Worm (Caenorhabditis elegans) whole organism, L1 larva: ENCODE measurements around the gene vit-2.

Source experiments
- C16A3.4 ChIP-seq: fragments of 150-350 bp; optimal IDR thresholded peaks from 2 replicates; lab custom pipeline; 2014; ENCODE audit warnings: missing biosample characterization, missing genetic modification characterization
- C34B4.2 ChIP-seq: sonication (generic microtip); optimal IDR thresholded peaks from 2 replicates; lab custom pipeline; 2017; ENCODE audit warnings: mild to moderate bottlenecking, missing genetic modification characterization, missing compliant biosample characterization
- aly-2 ChIP-seq: fragments of 150-350 bp; optimal IDR thresholded peaks from 2 replicates; lab custom pipeline; 2014; ENCODE audit warnings: missing biosample characterization, missing genetic modification characterization
- ama-1 ChIP-seq: fragments of 150-350 bp; optimal IDR thresholded peaks from 2 replicates; lab custom pipeline; 2014
- blmp-1 ChIP-seq: fragments of 150-350 bp; optimal IDR thresholded peaks from 2 replicates; lab custom pipeline; 2014; ENCODE audit warnings: missing biosample characterization, missing genetic modification characterization
- ceh-8 ChIP-seq: fragments of 200-800 bp; sonication (Bioruptor generic); optimal IDR thresholded peaks from 2 replicates; lab custom pipeline; 2018; ENCODE audit warnings: mild to moderate bottlenecking, missing genetic modification characterization, moderate library complexity, missing compliant biosample characterization
- ceh-82 ChIP-seq, 3 experiments: fragments of 150-350 bp in 1 of 3; sonication (generic microtip) in 2 of 3; optimal IDR thresholded peaks; 2 replicates each; lab custom pipeline; 2014 to 2017; ENCODE audit warnings: missing biosample characterization in 3 of 3, missing genetic modification characterization in 3 of 3
- ceh-88 ChIP-seq: fragments of 200-800 bp; sonication (Bioruptor generic); IDR thresholded peaks from 2 replicates; pipeline ENCODE4 v1.3.6; 2022; ENCODE audit warnings: missing genetic modification characterization, missing compliant biosample characterization
- ceh-90 ChIP-seq: sonication (generic microtip); optimal IDR thresholded peaks from 2 replicates; lab custom pipeline; 2016; ENCODE audit warnings: missing genetic modification characterization, missing compliant biosample characterization
- efl-1 ChIP-seq, 4 experiments: fragments of 150-350 bp; optimal IDR thresholded peaks in 3 of 4; peaks in 1 of 4; 1 replicate in 1 of 4; 2 replicates in 3 of 4; lab custom pipeline; 2014; ENCODE audit warnings: missing biosample characterization in 2 of 4, missing genetic modification characterization in 2 of 4, missing genetic modification reagents in 2 of 4
- egl-27 ChIP-seq, 2 experiments: fragments of 150-350 bp in 1 of 2; sonication (generic microtip); optimal IDR thresholded peaks; 3 replicates each; lab custom pipeline; 2017 to 2018; ENCODE audit warnings: missing biosample characterization in 2 of 2, missing genetic modification characterization in 2 of 2, missing genetic modification reagents in 2 of 2
- elt-2 ChIP-seq: sonication (generic microtip); optimal IDR thresholded peaks from 2 replicates; lab custom pipeline; 2016; ENCODE audit warnings: missing genetic modification characterization, mild to moderate bottlenecking, inconsistent platforms, missing compliant biosample characterization, missing genetic modification reagents
- elt-3 ChIP-seq, 6 experiments: fragments of 150-350 bp in 1 of 6; sonication (generic microtip); optimal IDR thresholded peaks; 2 replicates each; lab custom pipeline; 2017 to 2018; ENCODE audit warnings: missing biosample characterization in 6 of 6, missing genetic modification characterization in 6 of 6, inconsistent platforms in 1 of 6
- ets-5 ChIP-seq: fragments of 200-800 bp; sonication (Bioruptor generic); IDR thresholded peaks from 2 replicates; pipeline ENCODE4 v1.3.6; 2022; ENCODE audit warnings: missing genetic modification characterization, missing compliant biosample characterization
- fkh-10 ChIP-seq: sonication (generic microtip); optimal IDR thresholded peaks from 2 replicates; lab custom pipeline; 2017; ENCODE audit warnings: missing biosample characterization, missing genetic modification reagents, missing genetic modification characterization
- fkh-4 ChIP-seq: sonication (generic microtip); optimal IDR thresholded peaks from 2 replicates; lab custom pipeline; 2016; ENCODE audit warnings: missing compliant biosample characterization, missing genetic modification characterization, borderline replicate concordance
- grh-1 ChIP-seq: fragments of 200-800 bp; sonication (Bioruptor generic); IDR thresholded peaks from 2 replicates; pipeline ENCODE4 v1.3.6; 2022; ENCODE audit warnings: missing genetic modification reagents, missing genetic modification characterization, missing compliant biosample characterization
- hlh-17 ChIP-seq: fragments of 200-800 bp; sonication (Bioruptor generic); optimal IDR thresholded peaks from 2 replicates; lab custom pipeline; 2018; ENCODE audit warnings: missing genetic modification characterization, mild to moderate bottlenecking, missing compliant biosample characterization, moderate library complexity, borderline replicate concordance
- hpl-2 ChIP-seq: fragments of 150-350 bp; optimal IDR thresholded peaks from 2 replicates; lab custom pipeline; 2014; ENCODE audit warnings: missing biosample characterization, missing genetic modification reagents, missing genetic modification characterization
- jun-1 ChIP-seq: fragments of 150-350 bp; optimal IDR thresholded peaks from 2 replicates; lab custom pipeline; 2014; ENCODE audit warnings: missing biosample characterization, missing genetic modification reagents, missing genetic modification characterization
- lin-14 ChIP-seq: fragments of 200-800 bp; sonication (Bioruptor generic); optimal IDR thresholded peaks from 2 replicates; lab custom pipeline; 2018; ENCODE audit warnings: mild to moderate bottlenecking, missing genetic modification characterization, moderate library complexity, missing compliant biosample characterization
- lir-3 ChIP-seq: sonication (generic microtip); optimal IDR thresholded peaks from 2 replicates; lab custom pipeline; 2016; ENCODE audit warnings: mild to moderate bottlenecking, missing genetic modification characterization, moderate library complexity, missing compliant biosample characterization; ENCODE audit not compliant: poor library complexity
- mab-9 ChIP-seq: fragments of 200-800 bp; sonication (Bioruptor generic); IDR thresholded peaks from 2 replicates; pipeline ENCODE4 v1.3.6; 2022; ENCODE audit warnings: missing genetic modification reagents, missing genetic modification characterization, missing compliant biosample characterization
- mdl-1 ChIP-seq, 2 experiments: fragments of 150-350 bp; optimal IDR thresholded peaks; 2 replicates each; lab custom pipeline; 2014 to 2017; ENCODE audit warnings: missing biosample characterization in 2 of 2, missing genetic modification characterization in 2 of 2, inconsistent platforms in 1 of 2
- mef-2 ChIP-seq: fragments of 150-350 bp; optimal IDR thresholded peaks from 2 replicates; lab custom pipeline; 2014; ENCODE audit warnings: missing biosample characterization, missing genetic modification characterization
- mep-1 ChIP-seq: fragments of 150-350 bp; optimal IDR thresholded peaks from 2 replicates; lab custom pipeline; 2014; ENCODE audit warnings: missing biosample characterization, missing genetic modification characterization
- nhr-11 ChIP-seq: fragments of 150-350 bp; optimal IDR thresholded peaks from 2 replicates; lab custom pipeline; 2014; ENCODE audit warnings: missing biosample characterization, missing genetic modification characterization
- nhr-12 ChIP-seq: sonication (generic microtip); optimal IDR thresholded peaks from 2 replicates; lab custom pipeline; 2017; ENCODE audit warnings: missing biosample characterization, missing genetic modification characterization
- nhr-19 ChIP-seq: fragments of 200-800 bp; sonication (Bioruptor generic); conservative IDR thresholded peaks from 2 replicates; pipeline ENCODE4 v1.3.6; 2022; ENCODE audit warnings: missing genetic modification characterization, missing compliant biosample characterization
- nhr-20 ChIP-seq: sonication (generic microtip); optimal IDR thresholded peaks from 2 replicates; lab custom pipeline; 2016; ENCODE audit warnings: mild to moderate bottlenecking, missing genetic modification characterization, missing compliant biosample characterization
- nhr-28 ChIP-seq: fragments of 150-350 bp; optimal IDR thresholded peaks from 2 replicates; lab custom pipeline; 2014; ENCODE audit warnings: missing biosample characterization, missing genetic modification characterization
- nhr-47 ChIP-seq: sonication (generic microtip); optimal IDR thresholded peaks from 2 replicates; lab custom pipeline; 2016; ENCODE audit warnings: mild to moderate bottlenecking, missing genetic modification characterization, moderate library complexity, missing compliant biosample characterization
- nhr-71 ChIP-seq: sonication (generic microtip); optimal IDR thresholded peaks from 2 replicates; lab custom pipeline; 2016; ENCODE audit warnings: mild to moderate bottlenecking, missing genetic modification characterization, moderate library complexity, missing compliant biosample characterization
- nhr-76 ChIP-seq: sonication (generic microtip); optimal IDR thresholded peaks from 2 replicates; lab custom pipeline; 2017; ENCODE audit warnings: missing biosample characterization, missing genetic modification characterization
- nhr-85 ChIP-seq: sonication (generic microtip); peaks from one replicate; lab custom pipeline; 2016; ENCODE audit warnings: missing genetic modification characterization, inconsistent platforms, missing compliant biosample characterization
- nhr-90 ChIP-seq: sonication (generic microtip); optimal IDR thresholded peaks from 2 replicates; lab custom pipeline; 2016; ENCODE audit warnings: mild to moderate bottlenecking, missing genetic modification characterization, missing compliant biosample characterization; ENCODE audit not compliant: poor library complexity
- pag-3 ChIP-seq: sonication (generic microtip); optimal IDR thresholded peaks from 2 replicates; lab custom pipeline; 2017; ENCODE audit warnings: missing genetic modification characterization, mild to moderate bottlenecking, missing compliant biosample characterization, antibody characterized with exemption, borderline replicate concordance; ENCODE audit not compliant: insufficient read depth
- rnt-1 ChIP-seq: sonication (generic microtip); optimal IDR thresholded peaks from 2 replicates; lab custom pipeline; 2016; ENCODE audit warnings: mild to moderate bottlenecking, missing genetic modification characterization, moderate library complexity, missing compliant biosample characterization
- skn-1 ChIP-seq: fragments of 150-350 bp; optimal IDR thresholded peaks from 2 replicates; lab custom pipeline; 2014; ENCODE audit warnings: missing biosample characterization, missing genetic modification characterization
- snpc-4 ChIP-seq: fragments of 150-350 bp; optimal IDR thresholded peaks from 2 replicates; lab custom pipeline; 2014; ENCODE audit warnings: missing biosample characterization, missing genetic modification characterization
- snu-23 ChIP-seq: sonication (generic microtip); optimal IDR thresholded peaks from 2 replicates; lab custom pipeline; 2016; ENCODE audit warnings: missing genetic modification characterization, missing compliant biosample characterization
- sox-4 ChIP-seq: sonication (generic microtip); optimal IDR thresholded peaks from 2 replicates; lab custom pipeline; 2016; ENCODE audit warnings: missing genetic modification characterization, missing compliant biosample characterization
- sup-37 ChIP-seq: fragments of 200-800 bp; sonication (Bioruptor generic); optimal IDR thresholded peaks from 2 replicates; lab custom pipeline; 2018; ENCODE audit warnings: mild to moderate bottlenecking, missing genetic modification characterization, missing compliant biosample characterization
- swsn-7 ChIP-seq: sonication (generic microtip); optimal IDR thresholded peaks from 2 replicates; lab custom pipeline; 2016; ENCODE audit warnings: missing genetic modification characterization, missing compliant biosample characterization
- tbx-2 ChIP-seq: sonication (generic microtip); optimal IDR thresholded peaks from 2 replicates; lab custom pipeline; 2016; ENCODE audit warnings: missing genetic modification characterization, missing compliant biosample characterization
- unc-130 ChIP-seq: fragments of 150-350 bp; optimal IDR thresholded peaks from 2 replicates; lab custom pipeline; 2017; ENCODE audit warnings: missing biosample characterization, missing genetic modification characterization, inconsistent platforms
- vab-15 ChIP-seq: sonication (generic microtip); optimal IDR thresholded peaks from 2 replicates; lab custom pipeline; 2017; ENCODE audit warnings: missing genotype, mild to moderate bottlenecking, missing genetic modification characterization, missing compliant biosample characterization

The vit-2 gene

ce11 chrX:5133980-5134379 lies 33.1 kb downstream of the vit-2 start, which contains the start of gene tbc-7:
TSS of gene tbc-7 (plus strand) at chrX:5134280.
- TF ChIP-seq ceh-90 (no peak), elt-2 (tag; lab: Kevin White, UChicago) (no peak), sup-37 (GFP tag; lab: Kevin White, UChicago) (no peak), skn-1 (tag; lab: Kevin White, UChicago) (no peak)

- TF ChIP-seq ets-5 (GFP tag; lab: Robert Waterston, UW) (no peak), ceh-8 (GFP tag; lab: Kevin White, UChicago) (no peak), nhr-47 (no peak), nhr-90 (tag; lab: Kevin White, UChicago) (peak; percentile 9), snu-23 (peak; percentile 50), nhr-20 (tag; lab: Kevin White, UChicago) (peak; percentile 80), C34B4.2 (tag; lab: Kevin White, UChicago) (no peak), mdl-1 (tag; optimal IDR thresholded peaks at IDR 0.05; lab: Kevin White, UChicago) (peak in 1 of 2 experiments; percentile 15), nhr-85 (tag; lab: Kevin White, UChicago) (peak; percentile 87), elt-3 (tag; optimal IDR thresholded peaks at IDR 0.05; lab: Kevin White, UChicago) (peak in 2 of 6 experiments; percentile 14 to 83), ceh-88 (GFP tag; lab: Robert Waterston, UW) (no peak), unc-130 (tag; lab: Kevin White, UChicago) (peak; percentile 24), grh-1 (0 out of 2 replicates have a peak, but pooled peaks have one; percentile 15), tbx-2 (tag; lab: Kevin White, UChicago) (peak; percentile 19), mef-2 (tag; lab: Kevin White, UChicago) (no peak), snpc-4 (tag; lab: Kevin White, UChicago) (no peak), nhr-71 (tag; lab: Kevin White, UChicago) (peak; percentile 39), nhr-19 (GFP tag; lab: Robert Waterston, UW) (peak; percentile 19), hlh-17 (GFP tag; lab: Kevin White, UChicago) (no peak), lin-14 (GFP tag; lab: Kevin White, UChicago) (peak; percentile 48), blmp-1 (peak; percentile 45)
- TF ChIP-seq, all 84 proteins: peak for 13
Observed at ce11 chrX:5135548-5135947, 34.7 kb downstream of the vit-2 start.

ce11 chrX:5137716-5138470 lies 37.1 kb downstream of the vit-2 start:
- no peak for TF ChIP-seq mef-2 (tag; lab: Kevin White, UChicago)
- peak; percentile 82 for TF ChIP-seq grh-1
- TF ChIP-seq nhr-11 (tag; lab: Kevin White, UChicago) = no peak
- no peak for TF ChIP-seq aly-2
- TF ChIP-seq nhr-12 (tag; lab: Kevin White, UChicago) = no peak
- no peak for TF ChIP-seq rnt-1 (tag; lab: Kevin White, UChicago)
- no peak for TF ChIP-seq sox-4
- no peak for TF ChIP-seq pag-3 (tag; lab: Kevin White, UChicago)
- no peak for TF ChIP-seq ama-1
- TF ChIP-seq nhr-90 (tag; lab: Kevin White, UChicago) = no peak
- no peak for TF ChIP-seq lir-3 (tag; lab: Kevin White, UChicago)
- TF ChIP-seq nhr-47 = no peak
- TF ChIP-seq vab-15 (tag; lab: Kevin White, UChicago) = no peak
- TF ChIP-seq nhr-76 = no peak
- TF ChIP-seq egl-27 (tag; optimal IDR thresholded peaks at IDR 0.05; lab: Kevin White, UChicago) = no peak
- TF ChIP-seq unc-130 (tag; lab: Kevin White, UChicago) = no peak
- TF ChIP-seq fkh-4 = no peak
- no peak for TF ChIP-seq mab-9 (GFP tag; lab: Robert Waterston, UW)
- no peak for TF ChIP-seq snpc-4 (tag; lab: Kevin White, UChicago)
- TF ChIP-seq hpl-2 (GFP tag; lab: Kevin White, UChicago) = no peak
- no peak for TF ChIP-seq nhr-28 (tag; lab: Kevin White, UChicago)
- TF ChIP-seq jun-1 (tag; lab: Kevin White, UChicago) = no peak
- TF ChIP-seq C16A3.4 (tag; lab: Kevin White, UChicago) = peak; percentile 22
- no peak for TF ChIP-seq efl-1 (optimal IDR thresholded peaks at IDR 0.05; lab: Kevin White, UChicago)
- no peak for TF ChIP-seq efl-1 (GFP tag; optimal IDR thresholded peaks at IDR 0.05 in 1 of 2; lab: Kevin White, UChicago)
- TF ChIP-seq swsn-7 (tag; lab: Kevin White, UChicago) = no peak
- peak; percentile 54 for TF ChIP-seq mep-1 (tag; lab: Kevin White, UChicago)
- no peak for TF ChIP-seq fkh-10 (GFP tag; lab: Kevin White, UChicago)
- no peak for TF ChIP-seq ceh-82 (tag; optimal IDR thresholded peaks at IDR 0.05; lab: Kevin White, UChicago)
